Worm (Caenorhabditis elegans) whole organism, L2 larva: ENCODE data around the gene str-109.

ENCODE experiments used
- C34F6.9 ChIP-seq: fragments of 150-350 bp; optimal IDR thresholded peaks from 2 replicates; lab custom pipeline; 2014; ENCODE audit warnings: missing biosample characterization, missing genetic modification characterization
- F13H6.1 ChIP-seq: sonication (generic microtip); optimal IDR thresholded peaks from 2 replicates; lab custom pipeline; 2016; ENCODE audit warnings: missing genetic modification characterization, missing compliant biosample characterization
- Y55F3AM.14 ChIP-seq: fragments of 200-800 bp; sonication (Bioruptor generic); optimal IDR thresholded peaks from 2 replicates; lab custom pipeline; 2018; ENCODE audit warnings: mild to moderate bottlenecking, missing genetic modification characterization, missing compliant biosample characterization
- alr-1 ChIP-seq: fragments of 150-350 bp; optimal IDR thresholded peaks from 2 replicates; lab custom pipeline; 2014; ENCODE audit warnings: missing biosample characterization, missing genetic modification characterization
- ceh-16 ChIP-seq: fragments of 150-350 bp; optimal IDR thresholded peaks from 2 replicates; lab custom pipeline; 2014; ENCODE audit warnings: missing biosample characterization, missing genetic modification characterization
- dmd-4 ChIP-seq: sonication (generic microtip); optimal IDR thresholded peaks from 2 replicates; lab custom pipeline; 2017; ENCODE audit warnings: missing biosample characterization, missing genetic modification characterization
- egl-27 ChIP-seq: sonication (generic microtip); optimal IDR thresholded peaks from 3 replicates; lab custom pipeline; 2017; ENCODE audit warnings: missing biosample characterization, missing genetic modification reagents, missing genetic modification characterization
- elt-3 ChIP-seq: sonication (generic microtip); optimal IDR thresholded peaks from 2 replicates; lab custom pipeline; 2017; ENCODE audit warnings: missing biosample characterization, missing genetic modification characterization
- fos-1 ChIP-seq: fragments of 150-350 bp; optimal IDR thresholded peaks from 2 replicates; lab custom pipeline; 2014; ENCODE audit warnings: missing biosample characterization, missing genetic modification characterization
- gmeb-1 ChIP-seq: fragments of 150-350 bp; optimal IDR thresholded peaks from 2 replicates; lab custom pipeline; 2014; ENCODE audit warnings: missing biosample characterization, missing genetic modification characterization
- lin-11 ChIP-seq: fragments of 150-350 bp; sonication (generic microtip); optimal IDR thresholded peaks from 2 replicates; lab custom pipeline; 2014; ENCODE audit warnings: missing biosample characterization, missing genetic modification characterization, inconsistent platforms, mixed read lengths
- lin-13 ChIP-seq: fragments of 150-350 bp; optimal IDR thresholded peaks from 2 replicates; lab custom pipeline; 2014; ENCODE audit warnings: missing biosample characterization, missing genetic modification reagents, missing genetic modification characterization
- lsy-2 ChIP-seq, 2 experiments: fragments of 150-350 bp in 1 of 2; sonication (generic microtip) in 1 of 2; optimal IDR thresholded peaks; 2 replicates each; lab custom pipeline; 2014 to 2017; ENCODE audit warnings: missing biosample characterization in 2 of 2, missing genetic modification characterization in 2 of 2
- mab-5 ChIP-seq: fragments of 150-350 bp; optimal IDR thresholded peaks from 2 replicates; lab custom pipeline; 2014; ENCODE audit warnings: missing biosample characterization, missing genetic modification characterization
- mbf-1 ChIP-seq: sonication (generic microtip); optimal IDR thresholded peaks from 2 replicates; lab custom pipeline; 2017; ENCODE audit warnings: missing biosample characterization, missing genetic modification characterization
- mdl-1 ChIP-seq, 2 experiments: fragments of 150-350 bp in 1 of 2; sonication (generic microtip) in 1 of 2; optimal IDR thresholded peaks; 2 replicates each; lab custom pipeline; 2017; ENCODE audit warnings: missing biosample characterization in 2 of 2, missing genetic modification characterization in 2 of 2
- nhr-11 ChIP-seq: fragments of 150-350 bp; optimal IDR thresholded peaks from 2 replicates; lab custom pipeline; 2014; ENCODE audit warnings: missing biosample characterization, missing genetic modification characterization
- nhr-21 ChIP-seq: fragments of 150-350 bp; optimal IDR thresholded peaks from 2 replicates; lab custom pipeline; 2014; ENCODE audit warnings: missing biosample characterization, missing genetic modification characterization
- nhr-237 ChIP-seq: fragments of 150-350 bp; optimal IDR thresholded peaks from 2 replicates; lab custom pipeline; 2014; ENCODE audit warnings: missing biosample characterization, missing genetic modification characterization
- nhr-25 ChIP-seq: fragments of 150-350 bp; sonication (generic microtip); optimal IDR thresholded peaks from 3 replicates; lab custom pipeline; 2014; ENCODE audit warnings: missing biosample characterization, missing genetic modification characterization
- nhr-77 ChIP-seq: fragments of 150-350 bp; optimal IDR thresholded peaks from 2 replicates; lab custom pipeline; 2014; ENCODE audit warnings: missing biosample characterization, missing genetic modification characterization
- peb-1 ChIP-seq: fragments of 150-350 bp; optimal IDR thresholded peaks from 2 replicates; lab custom pipeline; 2014; ENCODE audit warnings: missing biosample characterization, missing genetic modification characterization
- sem-4 ChIP-seq: fragments of 150-350 bp; optimal IDR thresholded peaks from 2 replicates; lab custom pipeline; 2014; ENCODE audit warnings: missing biosample characterization, missing genetic modification reagents, missing genetic modification characterization
- skn-1 ChIP-seq: sonication (generic microtip); optimal IDR thresholded peaks from 2 replicates; lab custom pipeline; 2017; ENCODE audit warnings: missing biosample characterization, missing genetic modification characterization
- sma-3 ChIP-seq: sonication (generic microtip); optimal IDR thresholded peaks from 2 replicates; lab custom pipeline; 2016; ENCODE audit warnings: missing genetic modification reagents, missing genetic modification characterization, missing compliant biosample characterization
- sma-9 ChIP-seq, 2 experiments: fragments of 150-350 bp in 1 of 2; sonication (generic microtip) in 1 of 2; optimal IDR thresholded peaks; 2 replicates each; lab custom pipeline; 2014 to 2016; ENCODE audit warnings: missing genetic modification characterization in 2 of 2, mild to moderate bottlenecking in 1 of 2, missing biosample characterization in 1 of 2, missing compliant biosample characterization in 1 of 2, missing genetic modification reagents in 1 of 2, moderate library complexity in 1 of 2
- snpc-4 ChIP-seq: fragments of 150-350 bp; optimal IDR thresholded peaks from 2 replicates; lab custom pipeline; 2014; ENCODE audit warnings: missing biosample characterization, missing genetic modification characterization
- unc-39 ChIP-seq: fragments of 150-350 bp; optimal IDR thresholded peaks from 2 replicates; lab custom pipeline; 2014; ENCODE audit warnings: missing biosample characterization, missing genetic modification characterization
- unc-55 ChIP-seq: fragments of 150-350 bp; sonication (generic microtip); optimal IDR thresholded peaks from 3 replicates; lab custom pipeline; 2014; ENCODE audit warnings: missing biosample characterization, missing genetic modification reagents, missing genetic modification characterization
- unc-62 ChIP-seq: fragments of 150-350 bp; optimal IDR thresholded peaks from 2 replicates; lab custom pipeline; 2014; ENCODE audit warnings: missing biosample characterization, missing genetic modification reagents, missing genetic modification characterization
- ztf-1 ChIP-seq: fragments of 200-800 bp; sonication (Bioruptor generic); conservative IDR thresholded peaks from 2 replicates; pipeline ENCODE4 v1.3.6; 2022; ENCODE audit warnings: missing genetic modification characterization, missing compliant biosample characterization
- ztf-11 ChIP-seq: sonication (generic microtip); optimal IDR thresholded peaks from 2 replicates; lab custom pipeline; 2017; ENCODE audit warnings: missing biosample characterization, missing genetic modification characterization

str-109 gene

ce11 chrV:16162124-16162735, at the start of gene str-109, which contains the start of gene F10A3.11:
Gene str-109 (minus strand): TSS chrV:16162224.
Gene F10A3.11 (plus strand): TSS chrV:16162685.
- TF ChIP-seq alr-1 (tag; lab: Kevin White, UChicago) (no peak), Y55F3AM.14 (GFP tag; lab: Kevin White, UChicago) (no peak), F13H6.1 (no peak), dmd-4 (tag; lab: Kevin White, UChicago) (no peak), nhr-237 (tag; lab: Kevin White, UChicago) (no peak), peb-1 (no peak), nhr-11 (no peak), snpc-4 (tag; lab: Kevin White, UChicago) (no peak), lin-11 (no peak), elt-3 (tag; lab: Kevin White, UChicago) (no peak), gmeb-1 (tag; lab: Kevin White, UChicago) (no peak), unc-55 (GFP tag; lab: Kevin White, UChicago) (no peak), sma-9 (GFP tag; optimal IDR thresholded peaks at IDR 0.05; lab: Kevin White, UChicago) (no peak), sma-9 (tag; optimal IDR thresholded peaks at IDR 0.05; lab: Kevin White, UChicago) (no peak), sem-4 (tag; lab: Kevin White, UChicago) (no peak), C34F6.9 (tag; lab: Kevin White, UChicago) (no peak), egl-27 (no peak)

ce11 chrV:16211713-16212112, 49.7 kb upstream of the str-109 start:
- TF ChIP-seq nhr-21 (tag; lab: Kevin White, UChicago) (peak; percentile 61), sma-9 (GFP tag; optimal IDR thresholded peaks at IDR 0.05; lab: Kevin White, UChicago) (peak; percentile 76), sma-9 (tag; optimal IDR thresholded peaks at IDR 0.05; lab: Kevin White, UChicago) (no peak), ztf-11 (tag; lab: Kevin White, UChicago) (no peak)

ce11 chrV:16210257-16211002, 48.4 kb upstream of the str-109 start, which contains the start of gene F11A5.16:
Gene F11A5.16 (plus strand): TSS chrV:16210952.
- TF ChIP-seq nhr-21 (tag; lab: Kevin White, UChicago) (no peak), sma-3 (GFP tag; lab: Kevin White, UChicago) (no peak), ceh-16 (no peak), elt-3 (tag; lab: Kevin White, UChicago) (no peak), mdl-1 (tag; optimal IDR thresholded peaks at IDR 0.05; lab: Kevin White, UChicago) (no peak), ztf-1 (GFP tag; lab: Robert Waterston, UW) (no peak), lin-13 (GFP tag; lab: Kevin White, UChicago) (no peak), nhr-11 (no peak), nhr-77 (tag; lab: Kevin White, UChicago) (no peak), snpc-4 (tag; lab: Kevin White, UChicago) (no peak), unc-39 (tag; lab: Kevin White, UChicago) (no peak), lin-11 (no peak), C34F6.9 (tag; lab: Kevin White, UChicago) (no peak), skn-1 (no peak), lsy-2 (tag; optimal IDR thresholded peaks at IDR 0.05; lab: Kevin White, UChicago) (no peak)

ce11 chrV:16209837-16210236, 47.8 kb upstream of the str-109 start, which contains the start of gene oac-15:
Gene oac-15 (minus strand): TSS chrV:16209937.
- no peak for TF ChIP-seq nhr-25 (tag; lab: Kevin White, UChicago)
- no peak for TF ChIP-seq mab-5 (tag; lab: Kevin White, UChicago)

- TF ChIP-seq mbf-1 (tag; lab: Kevin White, UChicago): no peak
- TF ChIP-seq unc-55 (GFP tag; lab: Kevin White, UChicago): no peak
- TF ChIP-seq fos-1 (tag; lab: Kevin White, UChicago): no peak
- TF ChIP-seq unc-62 (GFP tag; lab: Kevin White, UChicago): no peak
- TF ChIP-seq ztf-11 (tag; lab: Kevin White, UChicago): no peak
- TF ChIP-seq, all 48 proteins: peak for 0
Measured at ce11 chrV:16204888-16205287, 42.9 kb upstream of the str-109 start, which contains the start of gene irld-26. Gene irld-26 (plus strand): TSS chrV:16205188.
